Worm (Caenorhabditis elegans): ENCODE results near the gene snf-11.

- TF ChIP-seq unc-62 (GFP tag; optimal IDR thresholded peaks at IDR 0.05) (no peak), mab-5 (tag; optimal IDR thresholded peaks at IDR 0.05) (no peak), sptf-1 (tag; optimal IDR thresholded peaks at IDR 0.05) (no peak), lin-13 (tag; optimal IDR thresholded peaks at IDR 0.05) (no peak), elt-3 (tag; optimal IDR thresholded peaks at IDR 0.05) (no peak), mep-1 (tag; optimal IDR thresholded peaks at IDR 0.05) (no peak)
Observed at ce11 chrV:11323720-11324119, 15.5 kb upstream of the snf-11 start, which contains the start of gene str-141.
